Worm (Caenorhabditis elegans) whole organism, L1 larva: ENCODE measurements around the gene K09D9.1.

Experiments
- F16B12.6 ChIP-seq: fragments of 150-350 bp; optimal IDR thresholded peaks from 2 replicates; lab custom pipeline; 2014; ENCODE audit warnings: missing biosample characterization, missing genetic modification characterization
- Y116A8C.19 ChIP-seq: sonication (generic microtip); optimal IDR thresholded peaks from 2 replicates; lab custom pipeline; 2016; ENCODE audit warnings: missing compliant biosample characterization, missing genetic modification characterization, borderline replicate concordance
- alr-1 ChIP-seq: fragments of 200-800 bp; sonication (Bioruptor generic); optimal IDR thresholded peaks from 2 replicates; lab custom pipeline; 2018; ENCODE audit warnings: borderline replicate concordance, mild to moderate bottlenecking, missing genetic modification characterization, missing compliant biosample characterization
- ama-1 ChIP-seq: fragments of 150-350 bp; optimal IDR thresholded peaks from 2 replicates; lab custom pipeline; 2014
- ceh-82 ChIP-seq, 3 experiments: fragments of 150-350 bp in 1 of 3; sonication (generic microtip) in 2 of 3; optimal IDR thresholded peaks; 2 replicates each; lab custom pipeline; 2014 to 2017; ENCODE audit warnings: missing biosample characterization in 3 of 3, missing genetic modification characterization in 3 of 3
- ces-1 ChIP-seq: fragments of 150-350 bp; optimal IDR thresholded peaks from 2 replicates; lab custom pipeline; 2014; ENCODE audit warnings: missing biosample characterization, missing genetic modification reagents, missing genetic modification characterization
- dpl-1 ChIP-seq, 3 experiments: fragments of 150-350 bp in 2 of 3; sonication (generic microtip) in 1 of 3; optimal IDR thresholded peaks; 2 replicates each; lab custom pipeline; 2014 to 2017; ENCODE audit warnings: missing biosample characterization in 3 of 3, missing genetic modification characterization in 3 of 3, missing genetic modification reagents in 3 of 3
- efl-1 ChIP-seq, 4 experiments: fragments of 150-350 bp; optimal IDR thresholded peaks in 3 of 4; peaks in 1 of 4; 1 replicate in 1 of 4; 2 replicates in 3 of 4; lab custom pipeline; 2014; ENCODE audit warnings: missing biosample characterization in 2 of 4, missing genetic modification characterization in 2 of 4, missing genetic modification reagents in 2 of 4
- egl-27 ChIP-seq, 2 experiments: fragments of 150-350 bp in 1 of 2; sonication (generic microtip); optimal IDR thresholded peaks; 3 replicates each; lab custom pipeline; 2017 to 2018; ENCODE audit warnings: missing biosample characterization in 2 of 2, missing genetic modification characterization in 2 of 2, missing genetic modification reagents in 2 of 2
- elt-2 ChIP-seq: sonication (generic microtip); optimal IDR thresholded peaks from 2 replicates; lab custom pipeline; 2016; ENCODE audit warnings: missing genetic modification characterization, mild to moderate bottlenecking, inconsistent platforms, missing compliant biosample characterization, missing genetic modification reagents
- elt-3 ChIP-seq, 6 experiments: fragments of 150-350 bp in 1 of 6; sonication (generic microtip); optimal IDR thresholded peaks; 2 replicates each; lab custom pipeline; 2017 to 2018; ENCODE audit warnings: missing biosample characterization in 6 of 6, missing genetic modification characterization in 6 of 6, inconsistent platforms in 1 of 6
- ets-5 ChIP-seq: fragments of 200-800 bp; sonication (Bioruptor generic); IDR thresholded peaks from 2 replicates; pipeline ENCODE4 v1.3.6; 2022; ENCODE audit warnings: missing genetic modification characterization, missing compliant biosample characterization
- fkh-4 ChIP-seq: sonication (generic microtip); optimal IDR thresholded peaks from 2 replicates; lab custom pipeline; 2016; ENCODE audit warnings: missing compliant biosample characterization, missing genetic modification characterization, borderline replicate concordance
- fos-1 ChIP-seq: fragments of 150-350 bp; optimal IDR thresholded peaks from 2 replicates; lab custom pipeline; 2014; ENCODE audit warnings: missing biosample characterization, missing genetic modification characterization
- grh-1 ChIP-seq: fragments of 200-800 bp; sonication (Bioruptor generic); IDR thresholded peaks from 2 replicates; pipeline ENCODE4 v1.3.6; 2022; ENCODE audit warnings: missing genetic modification reagents, missing genetic modification characterization, missing compliant biosample characterization
- isw-1 ChIP-seq: fragments of 200-800 bp; sonication (Bioruptor generic); IDR thresholded peaks from 2 replicates; pipeline ENCODE4 v1.3.6; 2022; ENCODE audit warnings: missing genetic modification characterization, missing compliant biosample characterization
- lin-14 ChIP-seq: fragments of 200-800 bp; sonication (Bioruptor generic); optimal IDR thresholded peaks from 2 replicates; lab custom pipeline; 2018; ENCODE audit warnings: mild to moderate bottlenecking, missing genetic modification characterization, moderate library complexity, missing compliant biosample characterization
- lin-15B ChIP-seq: fragments of 150-350 bp; sonication (generic microtip); optimal IDR thresholded peaks from 3 replicates; lab custom pipeline; 2014; ENCODE audit warnings: missing biosample characterization, missing genetic modification characterization
- lin-35 ChIP-seq, 2 experiments: fragments of 150-350 bp; optimal IDR thresholded peaks; 2 replicates each; lab custom pipeline; 2014; ENCODE audit warnings: missing biosample characterization in 2 of 2, missing genetic modification characterization in 2 of 2, missing genetic modification reagents in 2 of 2
- lsy-2 ChIP-seq, 2 experiments: fragments of 150-350 bp; optimal IDR thresholded peaks; 2 replicates each; lab custom pipeline; 2014; ENCODE audit warnings: missing biosample characterization in 2 of 2, missing genetic modification characterization in 2 of 2
- mab-9 ChIP-seq: fragments of 200-800 bp; sonication (Bioruptor generic); IDR thresholded peaks from 2 replicates; pipeline ENCODE4 v1.3.6; 2022; ENCODE audit warnings: missing genetic modification reagents, missing genetic modification characterization, missing compliant biosample characterization
- mef-2 ChIP-seq: fragments of 150-350 bp; optimal IDR thresholded peaks from 2 replicates; lab custom pipeline; 2014; ENCODE audit warnings: missing biosample characterization, missing genetic modification characterization
- mep-1 ChIP-seq: fragments of 150-350 bp; optimal IDR thresholded peaks from 2 replicates; lab custom pipeline; 2014; ENCODE audit warnings: missing biosample characterization, missing genetic modification characterization
- nhr-20 ChIP-seq: sonication (generic microtip); optimal IDR thresholded peaks from 2 replicates; lab custom pipeline; 2016; ENCODE audit warnings: mild to moderate bottlenecking, missing genetic modification characterization, missing compliant biosample characterization
- nhr-47 ChIP-seq: sonication (generic microtip); optimal IDR thresholded peaks from 2 replicates; lab custom pipeline; 2016; ENCODE audit warnings: mild to moderate bottlenecking, missing genetic modification characterization, moderate library complexity, missing compliant biosample characterization
- nhr-77 ChIP-seq: fragments of 150-350 bp; optimal IDR thresholded peaks from 2 replicates; lab custom pipeline; 2014; ENCODE audit warnings: missing biosample characterization, missing genetic modification characterization
- nhr-90 ChIP-seq: sonication (generic microtip); optimal IDR thresholded peaks from 2 replicates; lab custom pipeline; 2016; ENCODE audit warnings: mild to moderate bottlenecking, missing genetic modification characterization, missing compliant biosample characterization; ENCODE audit not compliant: poor library complexity
- pax-3 ChIP-seq: fragments of 200-800 bp; sonication (Bioruptor generic); optimal IDR thresholded peaks from 2 replicates; lab custom pipeline; 2018; ENCODE audit warnings: mild to moderate bottlenecking, missing genetic modification characterization, moderate library complexity, missing compliant biosample characterization
- pqm-1 ChIP-seq: sonication (generic microtip); optimal IDR thresholded peaks from 3 replicates; lab custom pipeline; 2017; ENCODE audit warnings: missing biosample characterization, missing genetic modification characterization
- rnt-1 ChIP-seq: sonication (generic microtip); optimal IDR thresholded peaks from 2 replicates; lab custom pipeline; 2016; ENCODE audit warnings: mild to moderate bottlenecking, missing genetic modification characterization, moderate library complexity, missing compliant biosample characterization
- snpc-4 ChIP-seq: fragments of 150-350 bp; optimal IDR thresholded peaks from 2 replicates; lab custom pipeline; 2014; ENCODE audit warnings: missing biosample characterization, missing genetic modification characterization
- sox-4 ChIP-seq: sonication (generic microtip); optimal IDR thresholded peaks from 2 replicates; lab custom pipeline; 2016; ENCODE audit warnings: missing genetic modification characterization, missing compliant biosample characterization
- sptf-1 ChIP-seq: fragments of 150-350 bp; optimal IDR thresholded peaks from 2 replicates; lab custom pipeline; 2014; ENCODE audit warnings: missing biosample characterization, missing genetic modification characterization
- swsn-7 ChIP-seq: sonication (generic microtip); optimal IDR thresholded peaks from 2 replicates; lab custom pipeline; 2016; ENCODE audit warnings: missing genetic modification characterization, missing compliant biosample characterization
- tlp-1 ChIP-seq: fragments of 150-350 bp; optimal IDR thresholded peaks from 2 replicates; lab custom pipeline; 2014; ENCODE audit warnings: missing biosample characterization, missing genetic modification characterization
- unc-130 ChIP-seq: fragments of 150-350 bp; optimal IDR thresholded peaks from 2 replicates; lab custom pipeline; 2017; ENCODE audit warnings: missing biosample characterization, missing genetic modification characterization, inconsistent platforms
- unc-86 ChIP-seq: sonication (generic microtip); optimal IDR thresholded peaks from 2 replicates; lab custom pipeline; 2016; ENCODE audit warnings: missing genetic modification characterization, missing compliant biosample characterization
- unc-98 ChIP-seq: fragments of 200-800 bp; sonication (Bioruptor generic); IDR thresholded peaks from 2 replicates; pipeline ENCODE4 v1.3.6; 2022; ENCODE audit warnings: missing genetic modification characterization, missing compliant biosample characterization
- vab-15 ChIP-seq: sonication (generic microtip); optimal IDR thresholded peaks from 2 replicates; lab custom pipeline; 2017; ENCODE audit warnings: missing genotype, mild to moderate bottlenecking, missing genetic modification characterization, missing compliant biosample characterization
- zag-1 ChIP-seq: fragments of 150-350 bp; optimal IDR thresholded peaks from 2 replicates; lab custom pipeline; 2014; ENCODE audit warnings: missing biosample characterization, missing genetic modification characterization

Gene K09D9.1

ce11 chrV:4022309-4022708, 2.5 kb upstream of the K09D9.1 start, which contains the start of gene cyp-35A3:
Gene cyp-35A3, plus strand, starts transcription at chrV:4022609.
- no peak for TF ChIP-seq sptf-1
- TF ChIP-seq, all 84 proteins: peak for 0

ce11 chrV:4029627-4030026, 4.8 kb downstream of the K09D9.1 start:
- peak; percentile 12 for TF ChIP-seq elt-2 (tag; lab: Kevin White, UChicago)
- TF ChIP-seq lin-35 (GFP tag; optimal IDR thresholded peaks at IDR 0.05; lab: Kevin White, UChicago), result peak in 1 of 2 experiments; percentile 11
- TF ChIP-seq efl-1 (optimal IDR thresholded peaks at IDR 0.05; lab: Kevin White, UChicago), result peak; percentile 19 to 26
- TF ChIP-seq efl-1 (GFP tag; optimal IDR thresholded peaks at IDR 0.05 in 1 of 2; lab: Kevin White, UChicago), result peak in 1 of 2 experiments; percentile 93
- TF ChIP-seq nhr-20, result peak; percentile 12
- TF ChIP-seq rnt-1 (tag; lab: Kevin White, UChicago), result peak; percentile 27
- no peak for TF ChIP-seq nhr-77

ce11 chrV:4031319-4031718, 6.5 kb downstream of the K09D9.1 start, which contains the start of gene cyp-35A4:
Gene cyp-35A4, plus strand, starts transcription at chrV:4031619.
- TF ChIP-seq pax-3 (tag; lab: Kevin White, UChicago) (no peak), grh-1 (no peak), egl-27 (tag; optimal IDR thresholded peaks at IDR 0.05; lab: Kevin White, UChicago) (no peak), nhr-90 (tag; lab: Kevin White, UChicago) (no peak), isw-1 (no peak), Y116A8C.19 (no peak), swsn-7 (tag; lab: Kevin White, UChicago) (no peak), mef-2 (no peak), unc-86 (tag; lab: Kevin White, UChicago) (no peak), lsy-2 (tag; optimal IDR thresholded peaks at IDR 0.05; lab: Kevin White, UChicago) (no peak), ceh-82 (tag; optimal IDR thresholded peaks at IDR 0.05; lab: Kevin White, UChicago) (no peak), nhr-47 (no peak), pqm-1 (tag; lab: Kevin White, UChicago) (no peak), unc-130 (tag; lab: Kevin White, UChicago) (no peak), alr-1 (tag; lab: Kevin White, UChicago) (no peak), F16B12.6 (tag; lab: Kevin White, UChicago) (no peak), sox-4 (tag; lab: Kevin White, UChicago) (no peak), zag-1 (tag; lab: Kevin White, UChicago) (no peak), unc-98 (GFP tag; lab: Robert Waterston, UW) (no peak), mab-9 (GFP tag; lab: Robert Waterston, UW) (no peak)

- TF ChIP-seq dpl-1 (GFP tag; optimal IDR thresholded peaks at IDR 0.05; lab: Kevin White, UChicago), result no peak
Observed at ce11 chrV:4034303-4034702, 9.5 kb downstream of the K09D9.1 start, which contains the start of gene C49G7.7. Gene C49G7.7, plus strand, starts transcription at chrV:4034476.

ce11 chrV:4035811-4036210, 11.0 kb downstream of the K09D9.1 start, which contains the start of gene C49G7.13:
Gene C49G7.13, plus strand, starts transcription at chrV:4036111.
- TF ChIP-seq fos-1 (no peak), ama-1 (no peak), Y116A8C.19 (no peak), ets-5 (GFP tag; lab: Robert Waterston, UW) (no peak), unc-98 (GFP tag; lab: Robert Waterston, UW) (no peak), fkh-4 (tag; lab: Kevin White, UChicago) (no peak), vab-15 (tag; lab: Kevin White, UChicago) (no peak), mep-1 (tag; lab: Kevin White, UChicago) (no peak), ces-1 (GFP tag; lab: Kevin White, UChicago) (no peak), elt-3 (tag; optimal IDR thresholded peaks at IDR 0.05; lab: Kevin White, UChicago) (no peak), lin-15B (tag; lab: Kevin White, UChicago) (no peak), snpc-4 (tag; lab: Kevin White, UChicago) (no peak), tlp-1 (tag; lab: Kevin White, UChicago) (no peak), lin-14 (GFP tag; lab: Kevin White, UChicago) (no peak)
